Fruit fly (Drosophila melanogaster) S2 (cell line): ENCODE measurements around the gene Awh.

Source experiments
- CG8478 ChIP-seq: fragments of >200 bp; optimal IDR thresholded peaks from 2 replicates; lab custom pipeline; 2018
- CTCF ChIP-seq, 2 experiments: fragments of >200 bp; optimal IDR thresholded peaks; 2 replicates each; lab custom pipeline; 2018

DNA sequence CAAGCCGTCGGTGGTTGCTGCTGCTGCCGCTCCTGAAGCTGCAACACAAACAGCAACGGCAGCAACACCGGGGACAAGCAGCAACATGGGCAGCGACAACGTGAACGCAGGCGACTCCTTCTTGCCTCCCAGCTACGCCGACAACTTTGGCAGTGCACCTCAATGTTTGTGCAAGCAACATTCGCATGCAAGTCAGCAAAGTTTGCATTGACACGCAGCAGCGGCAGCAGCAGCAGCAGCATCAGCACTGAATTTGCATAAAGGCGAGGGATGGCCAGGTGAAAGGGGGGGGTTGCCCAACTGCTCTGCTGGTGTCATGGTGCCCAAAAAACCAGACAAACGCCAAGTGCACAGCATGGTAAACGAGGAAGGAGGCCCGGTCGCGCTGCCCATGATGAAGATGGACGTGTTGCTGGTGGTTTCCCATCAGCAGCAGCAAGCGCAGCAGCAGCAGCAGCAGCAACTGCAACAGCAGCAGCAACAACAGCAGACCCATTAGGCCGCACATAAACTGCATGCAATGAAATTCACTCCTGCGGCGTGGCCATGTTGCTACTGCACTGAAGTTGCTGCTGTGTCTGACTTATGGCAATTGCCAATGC, 19.4 kb downstream of the Awh start:
- TF ChIP-seq CG8478 (lab: Kevin White, UChicago) = no peak
- no peak for TF ChIP-seq CTCF (optimal IDR thresholded peaks at IDR 0.05; lab: Kevin White, UChicago)
